Worm (Caenorhabditis elegans) whole organism, L4 larva: ENCODE results near the gene col-99.
A peak's percentile ranks its signal among the peaks of the same experiment; 100 is the strongest.

Experiments used
- F10B5.3 ChIP-seq: sonication (generic microtip); optimal IDR thresholded peaks from 2 replicates; lab custom pipeline; 2016; ENCODE audit warnings: mild to moderate bottlenecking, missing genetic modification characterization, missing compliant biosample characterization
- F26F4.8 ChIP-seq: fragments of 200-800 bp; sonication (Bioruptor generic); conservative IDR thresholded peaks from 2 replicates; pipeline ENCODE4 v1.3.6; 2022; ENCODE audit warnings: missing genetic modification characterization, missing compliant biosample characterization
- F37D6.2 ChIP-seq: sonication (generic microtip); optimal IDR thresholded peaks from 2 replicates; lab custom pipeline; 2016; ENCODE audit warnings: mild to moderate bottlenecking, missing genetic modification characterization, missing compliant biosample characterization
- F44E2.7 ChIP-seq: fragments of 200-800 bp; sonication (Bioruptor generic); IDR thresholded peaks from 2 replicates; pipeline ENCODE4 v2.1.2; 2022; ENCODE audit warnings: missing genetic modification characterization, missing compliant biosample characterization
- Y75B8A.6 ChIP-seq: fragments of 200-800 bp; sonication (Bioruptor generic); IDR thresholded peaks from 2 replicates; pipeline ENCODE4 v1.3.6; 2022; ENCODE audit warnings: missing genetic modification reagents, missing genetic modification characterization, missing compliant biosample characterization
- aha-1 ChIP-seq: fragments of 150-350 bp; peaks from one replicate; lab custom pipeline; 2014; ENCODE audit warnings: missing biosample characterization, missing genetic modification characterization
- aly-2 ChIP-seq: sonication (generic microtip); optimal IDR thresholded peaks from 2 replicates; lab custom pipeline; 2018; ENCODE audit warnings: missing biosample characterization, missing genetic modification characterization
- ama-1 ChIP-seq: fragments of 150-350 bp; optimal IDR thresholded peaks from 2 replicates; lab custom pipeline; 2014; ENCODE audit warnings: inconsistent platforms, mixed read lengths
- ceh-28 ChIP-seq: fragments of 150-350 bp; optimal IDR thresholded peaks from 2 replicates; lab custom pipeline; 2014; ENCODE audit warnings: missing biosample characterization, missing genetic modification reagents, missing genetic modification characterization
- ceh-32 ChIP-seq: sonication (generic microtip); optimal IDR thresholded peaks from 2 replicates; lab custom pipeline; 2016; ENCODE audit warnings: mild to moderate bottlenecking, missing genetic modification characterization, missing compliant biosample characterization; ENCODE audit not compliant: poor library complexity
- ceh-62 ChIP-seq: sonication (generic microtip); optimal IDR thresholded peaks from 2 replicates; lab custom pipeline; 2017; ENCODE audit warnings: missing biosample characterization, missing genetic modification characterization
- ceh-82 ChIP-seq: sonication (generic microtip); optimal IDR thresholded peaks from 2 replicates; lab custom pipeline; 2017; ENCODE audit warnings: missing biosample characterization, missing genetic modification characterization
- ctbp-1 ChIP-seq: fragments of 200-800 bp; sonication (Bioruptor generic); IDR thresholded peaks from 2 replicates; pipeline ENCODE4 v1.3.6; 2022; ENCODE audit warnings: missing genetic modification reagents, missing genetic modification characterization, missing compliant biosample characterization
- daf-12 ChIP-seq: fragments of 150-350 bp; optimal IDR thresholded peaks from 2 replicates; lab custom pipeline; 2014; ENCODE audit warnings: missing biosample characterization, missing genetic modification reagents, missing genetic modification characterization
- daf-16 ChIP-seq, 3 experiments: sonication (generic microtip); optimal IDR thresholded peaks; 2 replicates each; lab custom pipeline; 2016 to 2017; ENCODE audit warnings: missing genetic modification characterization in 3 of 3, missing genetic modification reagents in 3 of 3, mild to moderate bottlenecking in 2 of 3, missing compliant biosample characterization in 2 of 3, missing biosample characterization in 1 of 3, moderate library complexity in 1 of 3
- dpl-1 ChIP-seq: fragments of 150-350 bp; optimal IDR thresholded peaks from 2 replicates; lab custom pipeline; 2014; ENCODE audit warnings: missing biosample characterization, missing genetic modification reagents, missing genetic modification characterization
- dve-1 ChIP-seq: sonication (generic microtip); optimal IDR thresholded peaks from 2 replicates; lab custom pipeline; 2017; ENCODE audit warnings: antibody characterized with exemption, mild to moderate bottlenecking, missing genetic modification characterization, missing compliant biosample characterization; ENCODE audit not compliant: insufficient read depth
- egl-43 ChIP-seq: fragments of 200-800 bp; sonication (Bioruptor generic); IDR thresholded peaks from 2 replicates; pipeline ENCODE4 v1.3.6; 2022; ENCODE audit warnings: missing genetic modification reagents, missing genetic modification characterization, missing compliant biosample characterization
- fkh-10 ChIP-seq: fragments of 150-350 bp; optimal IDR thresholded peaks from 2 replicates; lab custom pipeline; 2014; ENCODE audit warnings: missing biosample characterization, missing genetic modification reagents, missing genetic modification characterization
- gei-8 ChIP-seq: fragments of 200-800 bp; sonication (Bioruptor generic); optimal IDR thresholded peaks from 2 replicates; lab custom pipeline; 2018; ENCODE audit warnings: mild to moderate bottlenecking, missing genetic modification characterization, missing compliant biosample characterization
- hif-1 ChIP-seq, 2 experiments: sonication (generic microtip); optimal IDR thresholded peaks; 2 replicates each; lab custom pipeline; 2016 to 2017; ENCODE audit warnings: missing compliant biosample characterization in 2 of 2, missing genetic modification characterization in 2 of 2, missing genetic modification reagents in 2 of 2, missing genotype in 2 of 2, mild to moderate bottlenecking in 1 of 2
- hlh-11 ChIP-seq: fragments of 200-800 bp; sonication (Bioruptor generic); optimal IDR thresholded peaks from 2 replicates; lab custom pipeline; 2018; ENCODE audit warnings: mild to moderate bottlenecking, missing genetic modification characterization, missing compliant biosample characterization
- hlh-30 ChIP-seq: sonication (generic microtip); optimal IDR thresholded peaks from 2 replicates; lab custom pipeline; 2017; ENCODE audit warnings: antibody characterized with exemption, mild to moderate bottlenecking, missing genetic modification characterization, missing compliant biosample characterization; ENCODE audit not compliant: insufficient read depth
- lin-29 ChIP-seq: fragments of 200-800 bp; sonication (Bioruptor generic); IDR thresholded peaks from 2 replicates; pipeline ENCODE4 v1.3.6; 2022; ENCODE audit warnings: missing genetic modification reagents, missing genetic modification characterization, missing compliant biosample characterization
- lin-38 ChIP-seq: fragments of 200-800 bp; sonication (Bioruptor generic); IDR thresholded peaks from 2 replicates; pipeline ENCODE4 v1.3.6; 2022; ENCODE audit warnings: missing genetic modification reagents, missing genetic modification characterization, missing compliant biosample characterization
- lir-3 ChIP-seq: sonication (generic microtip); optimal IDR thresholded peaks from 2 replicates; lab custom pipeline; 2016; ENCODE audit warnings: mild to moderate bottlenecking, missing genetic modification characterization, missing compliant biosample characterization
- lsy-2 ChIP-seq, 2 experiments: fragments of 150-350 bp in 1 of 2; sonication (generic microtip) in 1 of 2; optimal IDR thresholded peaks; 2 replicates each; lab custom pipeline; 2014 to 2017; ENCODE audit warnings: missing biosample characterization in 2 of 2, missing genetic modification characterization in 2 of 2
- madf-5 ChIP-seq, 2 experiments: fragments of 200-800 bp; sonication (Bioruptor generic); IDR thresholded peaks; 2 replicates each; pipeline ENCODE4 v1.3.6; 2022; ENCODE audit warnings: missing compliant biosample characterization in 2 of 2, missing genetic modification characterization in 2 of 2
- madf-9 ChIP-seq: fragments of 200-800 bp; sonication (Bioruptor generic); conservative IDR thresholded peaks from 2 replicates; pipeline ENCODE4 v1.3.6; 2022; ENCODE audit warnings: missing genetic modification reagents, missing genetic modification characterization, missing compliant biosample characterization
- mes-2 ChIP-seq: sonication (generic microtip); optimal IDR thresholded peaks from 2 replicates; lab custom pipeline; 2016; ENCODE audit warnings: missing genotype, mild to moderate bottlenecking, missing genetic modification characterization, missing compliant biosample characterization; ENCODE audit not compliant: poor library complexity, severe bottlenecking
- mxl-3 ChIP-seq: fragments of 200-800 bp; sonication (Bioruptor generic); optimal IDR thresholded peaks from 2 replicates; lab custom pipeline; 2018; ENCODE audit warnings: mild to moderate bottlenecking, missing genetic modification characterization, missing compliant biosample characterization
- nhr-10 ChIP-seq: fragments of 150-350 bp; optimal IDR thresholded peaks from 2 replicates; lab custom pipeline; 2014; ENCODE audit warnings: missing biosample characterization, missing genetic modification characterization
- nhr-42 ChIP-seq: fragments of 200-800 bp; sonication (Bioruptor generic); IDR thresholded peaks from 2 replicates; pipeline ENCODE4 v1.3.6; 2022; ENCODE audit warnings: missing genetic modification characterization, missing compliant biosample characterization
- pqm-1 ChIP-seq: sonication (generic microtip); optimal IDR thresholded peaks from 2 replicates; lab custom pipeline; 2017; ENCODE audit warnings: missing biosample characterization, missing genetic modification characterization
- rbr-2 ChIP-seq: sonication (generic microtip); optimal IDR thresholded peaks from 2 replicates; lab custom pipeline; 2016; ENCODE audit warnings: missing genotype, missing genetic modification characterization, missing compliant biosample characterization
- set-16 ChIP-seq: fragments of 200-800 bp; sonication (Bioruptor generic); IDR thresholded peaks from 2 replicates; pipeline ENCODE4 v1.3.6; 2022; ENCODE audit warnings: missing genetic modification reagents, missing genetic modification characterization, missing compliant biosample characterization
- skn-1 ChIP-seq: fragments of 150-350 bp; optimal IDR thresholded peaks from 2 replicates; lab custom pipeline; 2014; ENCODE audit warnings: missing biosample characterization, missing genetic modification characterization
- spr-1 ChIP-seq: sonication (generic microtip); optimal IDR thresholded peaks from 2 replicates; lab custom pipeline; 2016; ENCODE audit warnings: mild to moderate bottlenecking, missing genetic modification characterization, missing compliant biosample characterization
- spr-3 ChIP-seq: fragments of 200-800 bp; sonication (Bioruptor generic); optimal IDR thresholded peaks from 2 replicates; lab custom pipeline; 2018; ENCODE audit warnings: mild to moderate bottlenecking, missing genetic modification characterization, missing compliant biosample characterization
- tag-97 ChIP-seq: fragments of 200-800 bp; sonication (Bioruptor generic); IDR thresholded peaks from 2 replicates; pipeline ENCODE4 v1.3.6; 2022; ENCODE audit warnings: missing genetic modification characterization, missing compliant biosample characterization
- unc-130 ChIP-seq: sonication (generic microtip); optimal IDR thresholded peaks from 2 replicates; lab custom pipeline; 2016; ENCODE audit warnings: missing genetic modification reagents, missing genetic modification characterization, missing compliant biosample characterization
- vab-7 ChIP-seq: fragments of 200-800 bp; sonication (Bioruptor generic); IDR thresholded peaks from 2 replicates; pipeline ENCODE4 v1.3.6; 2022; ENCODE audit warnings: missing genetic modification reagents, missing genetic modification characterization, missing compliant biosample characterization
- zag-1 ChIP-seq: fragments of 150-350 bp; optimal IDR thresholded peaks from 2 replicates; lab custom pipeline; 2014; ENCODE audit warnings: missing biosample characterization, missing genetic modification characterization
- zip-11 ChIP-seq: fragments of 200-800 bp; sonication (Bioruptor generic); IDR thresholded peaks from 2 replicates; pipeline ENCODE4 v1.3.6; 2022; ENCODE audit warnings: missing genetic modification characterization, missing compliant biosample characterization

Gene col-99

DNA sequence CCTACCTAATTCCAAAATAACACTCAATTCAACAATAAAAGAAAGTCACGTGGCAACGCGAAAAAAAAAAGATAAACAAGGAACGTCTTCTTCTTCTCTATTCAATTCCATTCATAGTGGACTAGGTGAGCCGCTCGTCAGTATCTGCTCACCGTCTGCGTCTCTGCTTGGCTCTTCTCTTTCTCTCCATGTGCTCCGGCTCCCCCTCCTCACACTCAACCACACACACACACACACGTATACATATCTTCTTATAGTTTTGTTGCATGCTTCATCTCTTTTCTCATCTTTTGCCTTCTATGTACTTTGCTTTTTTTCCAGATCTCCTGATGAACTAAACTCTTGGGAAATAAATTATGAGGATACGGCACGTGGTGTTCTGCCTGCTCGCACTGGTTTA is 15.6 kb downstream of the col-99 start, which contains the start of gene daf-1 (continued):
- TF ChIP-seq ceh-82 (tag; lab: Kevin White, UChicago) = no peak
- no peak for TF ChIP-seq ama-1 (lab: Kevin White, UChicago)
- no peak for TF ChIP-seq ctbp-1 (GFP tag; lab: Robert Waterston, UW)
- TF ChIP-seq daf-12 (tag; lab: Kevin White, UChicago) = no peak
- peak; percentile 27 for TF ChIP-seq rbr-2
- TF ChIP-seq, all 104 proteins: peak for 13

DNA sequence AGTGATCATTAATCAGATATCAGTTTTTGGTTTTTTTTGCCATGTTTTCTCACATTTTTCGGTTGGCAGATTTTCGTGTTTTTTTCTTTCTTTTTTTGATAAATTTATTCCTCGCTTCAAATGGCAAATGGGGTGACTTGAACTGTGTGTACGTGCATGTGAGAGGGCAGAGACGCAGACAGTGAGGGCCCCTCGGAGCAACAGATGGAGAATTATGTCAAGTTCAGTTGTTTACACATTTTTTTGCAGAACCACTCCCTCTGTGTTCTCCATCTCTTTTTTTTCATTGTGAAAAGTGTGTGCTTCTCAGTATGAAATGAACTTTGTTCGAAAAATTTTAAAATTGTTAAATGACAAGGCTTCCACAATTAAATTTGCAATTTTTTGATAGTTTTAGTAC is 17.6 kb downstream of the col-99 start:
- TF ChIP-seq daf-16 (GFP tag; optimal IDR thresholded peaks at IDR 0.05; lab: Kevin White, UChicago) = no peak
- TF ChIP-seq daf-16 (tag; optimal IDR thresholded peaks at IDR 0.05; lab: Kevin White, UChicago) = peak; percentile 46
- peak; percentile 18 for TF ChIP-seq hlh-11 (tag; lab: Kevin White, UChicago)
- no peak for TF ChIP-seq madf-9 (GFP tag; lab: Robert Waterston, UW)
- peak; percentile 34 for TF ChIP-seq hlh-30 (tag; lab: Kevin White, UChicago)
- peak in 1 of 2 experiments; percentile 9 for TF ChIP-seq lsy-2 (tag; optimal IDR thresholded peaks at IDR 0.05; lab: Kevin White, UChicago)

DNA sequence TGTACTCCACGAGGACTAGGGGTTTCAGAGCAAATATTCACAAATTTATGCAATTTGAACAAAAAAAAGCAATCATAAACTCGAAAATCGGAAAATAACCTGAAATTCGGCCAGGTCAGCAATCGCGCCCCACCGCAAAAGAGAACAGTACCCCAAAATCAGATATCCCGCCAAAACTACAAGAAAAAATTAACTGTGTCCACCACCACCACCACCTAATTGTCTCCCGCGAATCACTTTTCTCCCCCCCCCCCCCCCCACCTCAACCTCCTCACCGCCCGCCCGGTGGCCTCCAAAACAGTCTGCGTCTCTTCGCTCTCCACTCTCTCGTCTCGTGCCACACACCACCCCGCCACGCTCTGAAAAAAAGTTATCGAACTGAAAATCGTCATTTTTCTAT is 19.2 kb downstream of the col-99 start:
- TF ChIP-seq mes-2 (peak; percentile 8), Y75B8A.6 (GFP tag; lab: Robert Waterston, UW) (no peak), lin-38 (peak; percentile 53), set-16 (GFP tag; lab: Robert Waterston, UW) (peak; percentile 93), dpl-1 (GFP tag; lab: Kevin White, UChicago) (no peak), mxl-3 (peak; percentile 22), F44E2.7 (no peak)

DNA sequence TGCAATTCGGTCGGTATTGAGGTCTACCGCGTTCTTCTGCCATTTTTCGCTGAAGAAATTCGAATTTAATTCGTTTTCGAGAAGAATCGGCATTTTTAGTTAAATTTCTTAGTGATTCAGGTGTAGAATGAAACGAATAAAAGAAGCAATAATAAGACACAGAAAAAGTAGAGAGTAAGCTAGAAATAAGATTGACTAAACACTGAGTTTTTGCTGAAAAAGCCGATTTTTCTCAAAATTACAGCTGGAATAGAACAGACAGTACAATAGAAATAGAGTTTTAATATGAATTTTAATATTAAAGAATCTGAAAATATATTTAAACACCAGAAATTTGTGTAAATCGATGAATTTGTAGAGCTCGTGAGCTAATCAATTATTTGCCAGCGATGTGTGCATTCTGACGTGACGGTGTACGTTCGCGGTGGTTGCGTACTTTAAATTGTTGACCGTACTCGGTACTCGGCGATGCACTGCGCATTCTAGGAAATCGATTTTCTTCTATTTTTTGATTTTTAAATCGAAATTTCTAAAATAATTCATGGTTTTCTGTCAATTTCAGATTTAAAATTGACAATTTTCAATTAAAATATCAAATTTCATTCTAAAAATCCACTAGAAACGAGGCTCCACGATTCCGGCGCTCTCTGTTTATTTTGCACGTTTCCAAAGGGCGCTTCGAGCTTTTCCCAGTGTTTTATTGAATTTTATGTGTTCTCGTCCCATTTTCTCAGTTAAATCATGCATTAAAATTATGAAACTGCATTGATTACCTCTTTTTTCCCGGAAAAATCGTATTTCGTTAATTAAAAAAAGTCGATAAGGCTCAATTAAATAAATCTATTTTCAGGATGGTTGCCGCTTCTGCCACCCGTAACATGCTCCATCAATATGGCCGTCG is 21.6 kb downstream of the col-99 start, which contains the start of the genes grld-1 and cox-6C:
Gene grld-1, minus strand, starts transcription at position 51 of the 901 bp plus-strand sequence.
Gene cox-6C, plus strand, starts transcription at position 851 of the 901 bp plus-strand sequence.
- no peak for TF ChIP-seq Y75B8A.6 (GFP tag; lab: Robert Waterston, UW)
- TF ChIP-seq dve-1 (tag; lab: Kevin White, UChicago) = peak; percentile 29
- no peak for TF ChIP-seq nhr-10 (tag; lab: Kevin White, UChicago)
- peak; percentile 61 for TF ChIP-seq aha-1 (tag; lab: Kevin White, UChicago)
- TF ChIP-seq fkh-10 = peak; percentile 23
- no peak for TF ChIP-seq lir-3 (tag; lab: Kevin White, UChicago)
- no peak for TF ChIP-seq ceh-28 (tag; lab: Kevin White, UChicago)
- TF ChIP-seq zag-1 = no peak
- TF ChIP-seq lin-29 (GFP tag; lab: Robert Waterston, UW) = no peak
- no peak for TF ChIP-seq spr-3 (GFP tag; lab: Kevin White, UChicago)
- TF ChIP-seq nhr-42 (GFP tag; lab: Robert Waterston, UW) = no peak
- no peak for TF ChIP-seq ceh-62
- no peak for TF ChIP-seq pqm-1 (tag; lab: Kevin White, UChicago)
- TF ChIP-seq gei-8 (GFP tag; lab: Kevin White, UChicago) = no peak
- TF ChIP-seq skn-1 = no peak
- TF ChIP-seq ceh-32 = no peak
- peak; percentile 40 for TF ChIP-seq unc-130
- no peak for TF ChIP-seq madf-5 (GFP tag; IDR thresholded peaks at IDR 0.05; lab: Robert Waterston, UW)
- no peak for TF ChIP-seq vab-7 (GFP tag; lab: Robert Waterston, UW)
- no peak for TF ChIP-seq egl-43 (GFP tag; lab: Robert Waterston, UW)
- TF ChIP-seq F37D6.2 = peak; percentile 32
- peak in 1 of 2 experiments; percentile 85 for TF ChIP-seq hif-1 (tag; optimal IDR thresholded peaks at IDR 0.05; lab: Kevin White, UChicago)
- TF ChIP-seq mxl-3 = no peak
- TF ChIP-seq spr-1 (tag; lab: Kevin White, UChicago) = no peak
- TF ChIP-seq aly-2 (tag; lab: Kevin White, UChicago) = no peak
- no peak for TF ChIP-seq tag-97 (GFP tag; lab: Robert Waterston, UW)
- TF ChIP-seq F26F4.8 (GFP tag; lab: Robert Waterston, UW) = no peak
- TF ChIP-seq mes-2 = peak; percentile 73
- no peak for TF ChIP-seq ctbp-1 (GFP tag; lab: Robert Waterston, UW)
- TF ChIP-seq F10B5.3 (tag; lab: Kevin White, UChicago) = no peak
- no peak for TF ChIP-seq zip-11
